Worm (Caenorhabditis elegans): Measurements from ENCODE around the gene C14H10.2.

The C14H10.2 gene

ce11 chrX:10197204-10197756, 55.4 kb downstream of the C14H10.2 start, which contains the start of gene nucb-1 (continued):
- TF ChIP-seq F16B12.6 (tag; optimal IDR thresholded peaks at IDR 0.05) (no peak), elt-2 (tag; optimal IDR thresholded peaks at IDR 0.05) (peak; percentile 25), hlh-17 (GFP tag; optimal IDR thresholded peaks at IDR 0.05; ENCODE audit: borderline replicate concordance) (no peak), ceh-63 (GFP tag; optimal IDR thresholded peaks at IDR 0.05) (no peak), nhr-19 (GFP tag; conservative IDR thresholded peaks at IDR 0.05) (peak; percentile 74), ztf-11 (tag; optimal IDR thresholded peaks at IDR 0.05) (peak in 1 of 2 experiments; percentile 17), ets-5 (GFP tag; IDR thresholded peaks at IDR 0.05) (no peak), alr-1 (tag; optimal IDR thresholded peaks at IDR 0.05; ENCODE audit: borderline replicate concordance) (no peak), ces-1 (GFP tag; optimal IDR thresholded peaks at IDR 0.05) (no peak), unc-86 (tag; optimal IDR thresholded peaks at IDR 0.05) (peak; percentile 30), irx-1 (tag; optimal IDR thresholded peaks at IDR 0.05) (peak; percentile 16), efl-1 (optimal IDR thresholded peaks at IDR 0.05) (peak; percentile 71 to 75), efl-1 (GFP tag; optimal IDR thresholded peaks at IDR 0.05 in 1 of 2) (peak; percentile 27 to 96), mab-9 (GFP tag; IDR thresholded peaks at IDR 0.05) (no peak), ceh-8 (GFP tag; optimal IDR thresholded peaks at IDR 0.05) (peak; percentile 17), skn-1 (tag; optimal IDR thresholded peaks at IDR 0.05) (no peak), ceh-88 (GFP tag; IDR thresholded peaks at IDR 0.05) (no peak), grh-1 (GFP tag; IDR thresholded peaks at IDR 0.05) (peak; percentile 63), egl-13 (tag; optimal IDR thresholded peaks at IDR 0.05) (no peak), mep-1 (tag; optimal IDR thresholded peaks at IDR 0.05) (peak; percentile 79), lin-13 (GFP tag; optimal IDR thresholded peaks at IDR 0.05) (peak; percentile 64), nhr-84 (tag; optimal IDR thresholded peaks at IDR 0.05) (no peak), elt-3 (tag; optimal IDR thresholded peaks at IDR 0.05) (peak in 4 of 6 experiments; percentile 11 to 79 (median 73)), lin-39 (tag; optimal IDR thresholded peaks at IDR 0.05) (no peak), zag-1 (tag; optimal IDR thresholded peaks at IDR 0.05) (no peak), nhr-28 (tag; optimal IDR thresholded peaks at IDR 0.05) (no peak), nhr-12 (tag; optimal IDR thresholded peaks at IDR 0.05) (no peak), lin-14 (GFP tag; optimal IDR thresholded peaks at IDR 0.05) (peak; percentile 92), fkh-4 (tag; optimal IDR thresholded peaks at IDR 0.05; ENCODE audit: borderline replicate concordance) (no peak), egl-27 (tag; optimal IDR thresholded peaks at IDR 0.05) (peak; percentile 35 to 45), aha-1 (tag; optimal IDR thresholded peaks at IDR 0.05) (no peak), nhr-71 (tag; optimal IDR thresholded peaks at IDR 0.05) (peak; percentile 92), efl-3 (GFP tag; optimal IDR thresholded peaks at IDR 0.05) (no peak), ceh-90 (tag; optimal IDR thresholded peaks at IDR 0.05) (no peak), C34B4.2 (tag; optimal IDR thresholded peaks at IDR 0.05) (no peak), tlp-1 (tag; optimal IDR thresholded peaks at IDR 0.05) (no peak), ama-1 (optimal IDR thresholded peaks at IDR 0.05) (no peak), pax-3 (tag; optimal IDR thresholded peaks at IDR 0.05) (no peak), snu-23 (GFP tag; optimal IDR thresholded peaks at IDR 0.05) (peak; percentile 92), sox-4 (tag; optimal IDR thresholded peaks at IDR 0.05) (peak; percentile 12), vab-15 (tag; optimal IDR thresholded peaks at IDR 0.05) (peak; percentile 25), sup-37 (GFP tag; optimal IDR thresholded peaks at IDR 0.05) (no peak), snpc-4 (tag; optimal IDR thresholded peaks at IDR 0.05) (no peak), C04F5.9 (tag; optimal IDR thresholded peaks at IDR 0.05) (no peak), isw-1 (GFP tag; IDR thresholded peaks at IDR 0.05) (peak; percentile 35), fos-1 (tag; optimal IDR thresholded peaks at IDR 0.05) (peak; percentile 79), ceh-82 (tag; optimal IDR thresholded peaks at IDR 0.05) (peak; percentile 68 to 82 (median 79)), nhr-11 (tag; optimal IDR thresholded peaks at IDR 0.05) (peak; percentile 2), nhr-77 (tag; optimal IDR thresholded peaks at IDR 0.05) (peak; percentile 69), lsy-2 (tag; optimal IDR thresholded peaks at IDR 0.05) (peak; percentile 77 to 92)
